Worm (Caenorhabditis elegans): ENCODE results near the gene Y59E9AL.4.

- TF ChIP-seq cebp-1 (GFP tag; IDR thresholded peaks at IDR 0.05) (no peak), cebp-1 (tag; optimal IDR thresholded peaks at IDR 0.05) (no peak), nhr-179 (tag; optimal IDR thresholded peaks at IDR 0.05) (no peak), let-607 (tag; optimal IDR thresholded peaks at IDR 0.05) (no peak), Y53F4B.3 (GFP tag; IDR thresholded peaks at IDR 0.05) (no peak), dox-1 (GFP tag; IDR thresholded peaks at IDR 0.05) (no peak), ceh-100 (GFP tag; IDR thresholded peaks at IDR 0.05) (no peak), sea-2 (GFP tag; IDR thresholded peaks at IDR 0.05) (no peak), ama-1 (optimal IDR thresholded peaks at IDR 0.05) (no peak), ama-1 (GFP tag; optimal IDR thresholded peaks at IDR 0.05) (no peak), rec-8 (tag; optimal IDR thresholded peaks at IDR 0.05) (no peak), sdz-38 (tag; optimal IDR thresholded peaks at IDR 0.05) (no peak), egrh-3 (GFP tag; IDR thresholded peaks at IDR 0.05) (no peak), let-526 (GFP tag; IDR thresholded peaks at IDR 0.05) (no peak), T07F8.4 (tag; optimal IDR thresholded peaks at IDR 0.05) (no peak), him-1 (tag; optimal IDR thresholded peaks at IDR 0.05) (no peak)
These were observed at the start of gene Y59E9AL.4 for ce11 chrIV:5215092-5215491.
